Worm (Caenorhabditis elegans): ENCODE measurements around the gene rpn-13.

ce11 chrIII:6339919-6340434 is 1.8 kb downstream of the rpn-13 start, which contains the start of gene let-767:
- no peak for TF ChIP-seq ceh-44 (GFP tag; IDR thresholded peaks at IDR 0.05)
- no peak for TF ChIP-seq saeg-2 (GFP tag; IDR thresholded peaks at IDR 0.05)
- TF ChIP-seq madf-5 (GFP tag; IDR thresholded peaks at IDR 0.05): no peak
- TF ChIP-seq dpl-1 (GFP tag; optimal IDR thresholded peaks at IDR 0.05): no peak
- no peak for TF ChIP-seq unc-62 (GFP tag; optimal IDR thresholded peaks at IDR 0.05 in 1 of 2)
- TF ChIP-seq unc-62 (tag; optimal IDR thresholded peaks at IDR 0.05): no peak
- no peak for TF ChIP-seq lin-15B (tag; optimal IDR thresholded peaks at IDR 0.05)
- TF ChIP-seq lsy-2 (tag; optimal IDR thresholded peaks at IDR 0.05): no peak
- no peak for TF ChIP-seq spr-3 (GFP tag; optimal IDR thresholded peaks at IDR 0.05)
- TF ChIP-seq nhr-11 (tag; optimal IDR thresholded peaks at IDR 0.05): no peak
- TF ChIP-seq nhr-48 (tag; optimal IDR thresholded peaks at IDR 0.05): no peak
- no peak for TF ChIP-seq dve-1 (tag; optimal IDR thresholded peaks at IDR 0.05; ENCODE audit: insufficient read depth)
- TF ChIP-seq lin-39 (tag; optimal IDR thresholded peaks at IDR 0.05): no peak
